Fruit fly (Drosophila melanogaster) whole organism, embryonic: Measurements from ENCODE around the gene CG15764.

Experiments
- Bteb2 ChIP-seq: fragments of 200-800 bp; sonication (Bioruptor generic); optimal IDR thresholded peaks from 2 replicates; lab custom pipeline; 2016; ENCODE audit warnings: missing biosample characterization, missing genetic modification characterization
- CG10366 ChIP-seq: fragments of 200-800 bp; sonication (Bioruptor generic); IDR thresholded peaks from 2 replicates; pipeline ENCODE4 v1.3.6; 2022; ENCODE audit warnings: missing biosample characterization, missing genetic modification characterization
- CG11398 ChIP-seq: fragments of 200-800 bp; sonication (Bioruptor generic); optimal IDR thresholded peaks from 2 replicates; lab custom pipeline; 2016; ENCODE audit warnings: missing biosample characterization, missing genetic modification characterization
- CG12659 ChIP-seq: fragments of 200-800 bp; sonication (Bioruptor generic); optimal IDR thresholded peaks from 3 replicates; lab custom pipeline; 2017; ENCODE audit warnings: mild to moderate bottlenecking, missing biosample characterization, missing genetic modification reagents, missing genetic modification characterization
- CG13123 ChIP-seq: fragments of 200-800 bp; sonication (Bioruptor generic); optimal IDR thresholded peaks from 2 replicates; lab custom pipeline; 2016; ENCODE audit warnings: missing biosample characterization, missing genetic modification characterization
- CG13424 ChIP-seq: fragments of 200-800 bp; sonication (Bioruptor generic); optimal IDR thresholded peaks from 2 replicates; lab custom pipeline; 2019; ENCODE audit warnings: missing biosample characterization, mild to moderate bottlenecking, missing genetic modification characterization, moderate library complexity
- CG14050 ChIP-seq: fragments of 200-800 bp; sonication (Bioruptor generic); IDR thresholded peaks from 3 replicates; pipeline ENCODE4 v1.3.6; 2022; ENCODE audit warnings: missing biosample characterization, missing genetic modification characterization
- CG15011 ChIP-seq: fragments of 200-800 bp; sonication (Bioruptor generic); optimal IDR thresholded peaks from 3 replicates; lab custom pipeline; 2018; ENCODE audit warnings: missing biosample characterization, mild to moderate bottlenecking, missing genetic modification characterization
- CG17328 ChIP-seq: fragments of 200-800 bp; sonication (Bioruptor generic); IDR thresholded peaks from 2 replicates; pipeline ENCODE4 v1.3.6; 2022; ENCODE audit warnings: missing biosample characterization, missing genetic modification characterization
- CG2199 ChIP-seq: fragments of 200-800 bp; sonication (Bioruptor generic); IDR thresholded peaks from 3 replicates; pipeline ENCODE4 v1.3.6; 2022; ENCODE audit warnings: missing biosample characterization, missing genetic modification characterization
- CG32532 ChIP-seq: fragments of 200-800 bp; sonication (Bioruptor generic); IDR thresholded peaks from 2 replicates; pipeline ENCODE4 v1.3.6; 2022; ENCODE audit warnings: missing biosample characterization, missing genetic modification characterization
- CG34224 ChIP-seq: fragments of 200-800 bp; sonication (Bioruptor generic); IDR thresholded peaks from 3 replicates; pipeline ENCODE4 v1.3.6; 2022; ENCODE audit warnings: missing biosample characterization, missing genetic modification characterization; ENCODE audit not compliant: partially characterized antibody
- CG4282 ChIP-seq: fragments of 200-800 bp; sonication (Bioruptor generic); optimal IDR thresholded peaks from 2 replicates; lab custom pipeline; 2016; ENCODE audit warnings: missing biosample characterization, missing genetic modification characterization
- CG4730 ChIP-seq: fragments of 200-800 bp; sonication (Bioruptor generic); IDR thresholded peaks from 2 replicates; pipeline ENCODE4 v1.3.6; 2022; ENCODE audit warnings: missing biosample characterization, missing genetic modification characterization
- CG9797 ChIP-seq: fragments of 200-800 bp; sonication (Bioruptor generic); optimal IDR thresholded peaks from 3 replicates; lab custom pipeline; 2018; ENCODE audit warnings: missing biosample characterization, mild to moderate bottlenecking, missing genetic modification characterization
- CkIIα-i1 ChIP-seq: fragments of 200-800 bp; sonication (Bioruptor generic); IDR thresholded peaks from 2 replicates; pipeline ENCODE4 v1.3.6; 2022; ENCODE audit warnings: missing biosample characterization, missing genetic modification characterization
- D ChIP-seq, 2 experiments: fragments of 200-800 bp in 1 of 2; fragments of >200 bp in 1 of 2; sonication (Bioruptor generic) in 1 of 2; optimal IDR thresholded peaks; 2 replicates in 1 of 2; 3 replicates in 1 of 2; lab custom pipeline; 2017; ENCODE audit warnings: mild to moderate bottlenecking in 1 of 2, missing biosample characterization in 1 of 2, missing genetic modification characterization in 1 of 2, missing genetic modification reagents in 1 of 2
- Dek ChIP-seq: fragments of 200-800 bp; sonication (Bioruptor generic); optimal IDR thresholded peaks from 3 replicates; lab custom pipeline; 2019; ENCODE audit warnings: missing biosample characterization, mild to moderate bottlenecking, missing genetic modification characterization, moderate library complexity
- Doc3 ChIP-seq: fragments of 200-800 bp; sonication (Bioruptor generic); IDR thresholded peaks from 3 replicates; pipeline ENCODE4 v1.3.6; 2022; ENCODE audit warnings: missing biosample characterization, missing genetic modification characterization; ENCODE audit not compliant: partially characterized antibody
- E2f1 ChIP-seq: fragments of 200-800 bp; sonication (Bioruptor generic); IDR thresholded peaks from 2 replicates; pipeline ENCODE4 v1.3.6; 2022; ENCODE audit warnings: missing biosample characterization, missing genetic modification characterization
- HLH3B ChIP-seq: fragments of 200-800 bp; sonication (Bioruptor generic); IDR thresholded peaks from 2 replicates; pipeline ENCODE4 v1.3.6; 2022; ENCODE audit warnings: missing biosample characterization, missing genetic modification characterization
- Hmr ChIP-seq: fragments of 200-800 bp; sonication (Bioruptor generic); optimal IDR thresholded peaks from 3 replicates; lab custom pipeline; 2017; ENCODE audit warnings: mild to moderate bottlenecking, missing biosample characterization, missing genetic modification reagents, missing genetic modification characterization
- NC2β ChIP-seq: fragments of 200-800 bp; sonication (Bioruptor generic); optimal IDR thresholded peaks from 2 replicates; lab custom pipeline; 2016; ENCODE audit warnings: missing biosample characterization, missing genetic modification characterization
- Neu2 ChIP-seq: fragments of 200-800 bp; sonication (Bioruptor generic); optimal IDR thresholded peaks from 3 replicates; lab custom pipeline; 2016; ENCODE audit warnings: missing biosample characterization, missing genetic modification characterization, borderline replicate concordance
- amos ChIP-seq: fragments of 200-800 bp; sonication (Bioruptor generic); IDR thresholded peaks from 2 replicates; pipeline ENCODE4 v1.3.6; 2022; ENCODE audit warnings: missing biosample characterization, missing genetic modification characterization; ENCODE audit not compliant: partially characterized antibody
- aop ChIP-seq: fragments of 200-800 bp; sonication (Bioruptor generic); IDR thresholded peaks from 2 replicates; pipeline ENCODE4 v1.3.6; 2022; ENCODE audit warnings: missing biosample characterization, missing genetic modification characterization
- ash1 ChIP-seq: fragments of 200-800 bp; sonication (Bioruptor generic); optimal IDR thresholded peaks from 2 replicates; lab custom pipeline; 2018; ENCODE audit warnings: missing biosample characterization, mild to moderate bottlenecking, missing genetic modification characterization
- bsh ChIP-seq, 2 experiments: fragments of 200-800 bp; sonication (Bioruptor generic); optimal IDR thresholded peaks; 2 replicates each; lab custom pipeline; 2017 to 2018; ENCODE audit warnings: mild to moderate bottlenecking in 2 of 2, missing biosample characterization in 2 of 2, missing genetic modification characterization in 2 of 2, moderate library complexity in 1 of 2
- cad ChIP-seq: fragments of >200 bp; optimal IDR thresholded peaks from 2 replicates; lab custom pipeline; 2017; ENCODE audit warnings: missing biosample characterization, missing genetic modification characterization
- cato ChIP-seq: fragments of 200-800 bp; sonication (Bioruptor generic); optimal IDR thresholded peaks from 2 replicates; lab custom pipeline; 2016; ENCODE audit warnings: missing biosample characterization, missing genetic modification characterization, borderline replicate concordance
- chif ChIP-seq, 2 experiments: fragments of 200-800 bp; sonication (Bioruptor generic); optimal IDR thresholded peaks; 3 replicates each; lab custom pipeline; 2016; ENCODE audit warnings: missing biosample characterization in 2 of 2, missing genetic modification characterization in 2 of 2
- exex ChIP-seq: fragments of 200-800 bp; sonication (Bioruptor generic); optimal IDR thresholded peaks from 4 replicates; lab custom pipeline; 2018; ENCODE audit warnings: missing biosample characterization, mild to moderate bottlenecking, missing genetic modification characterization, moderate library complexity
- eyg ChIP-seq: fragments of 200-800 bp; sonication (Bioruptor generic); optimal IDR thresholded peaks from 3 replicates; lab custom pipeline; 2016; ENCODE audit warnings: missing biosample characterization, missing genetic modification characterization
- fd64A ChIP-seq: fragments of 200-800 bp; sonication (Bioruptor generic); optimal IDR thresholded peaks from 3 replicates; lab custom pipeline; 2018; ENCODE audit warnings: missing biosample characterization, mild to moderate bottlenecking, missing genetic modification characterization
- grn ChIP-seq: fragments of 200-800 bp; sonication (Bioruptor generic); optimal IDR thresholded peaks from 3 replicates; lab custom pipeline; 2017; ENCODE audit warnings: missing biosample characterization, missing genetic modification characterization
- gsb-n ChIP-seq: fragments of 200-800 bp; sonication (Bioruptor generic); optimal IDR thresholded peaks from 3 replicates; lab custom pipeline; 2018; ENCODE audit warnings: missing biosample characterization, mild to moderate bottlenecking, missing genetic modification characterization
- jigr1 ChIP-seq: fragments of 200-800 bp; sonication (Bioruptor generic); IDR thresholded peaks from 3 replicates; pipeline ENCODE4 v1.3.6; 2022; ENCODE audit warnings: missing biosample characterization, missing genetic modification characterization
- nerfin-2 ChIP-seq: fragments of 200-800 bp; sonication (Bioruptor generic); IDR thresholded peaks from 2 replicates; pipeline ENCODE4 v1.3.6; 2022; ENCODE audit warnings: missing biosample characterization, missing genetic modification characterization; ENCODE audit not compliant: partially characterized antibody
- nmo ChIP-seq: fragments of 200-800 bp; sonication (Bioruptor generic); optimal IDR thresholded peaks from 2 replicates; lab custom pipeline; 2018; ENCODE audit warnings: missing biosample characterization, mild to moderate bottlenecking, missing genetic modification characterization, moderate library complexity
- nom ChIP-seq: fragments of 200-800 bp; sonication (Bioruptor generic); optimal IDR thresholded peaks from 2 replicates; lab custom pipeline; 2017; ENCODE audit warnings: missing biosample characterization, missing genetic modification characterization, mild to moderate bottlenecking, moderate library complexity, missing genetic modification reagents
- pros ChIP-seq: fragments of 200-800 bp; sonication (Bioruptor generic); optimal IDR thresholded peaks from 3 replicates; lab custom pipeline; 2019; ENCODE audit warnings: missing biosample characterization, mild to moderate bottlenecking, missing genetic modification characterization, moderate library complexity
- sc ChIP-seq, 3 experiments: fragments of >200 bp in 2 of 3; fragments of 200-800 bp in 1 of 3; sonication (Bioruptor generic) in 1 of 3; optimal IDR thresholded peaks; 2 replicates in 2 of 3; 3 replicates in 1 of 3; lab custom pipeline; 2017; ENCODE audit warnings: mild to moderate bottlenecking in 1 of 3, missing biosample characterization in 1 of 3, missing genetic modification characterization in 1 of 3, missing genetic modification reagents in 1 of 3
- slou ChIP-seq: fragments of 200-800 bp; sonication (Bioruptor generic); optimal IDR thresholded peaks from 3 replicates; lab custom pipeline; 2016; ENCODE audit warnings: missing biosample characterization, missing genetic modification characterization
- stc ChIP-seq: fragments of 200-800 bp; sonication (Bioruptor generic); IDR thresholded peaks from 2 replicates; pipeline ENCODE4 v1.3.6; 2022; ENCODE audit warnings: missing biosample characterization, missing genetic modification characterization
- tio ChIP-seq: fragments of 200-800 bp; sonication (Bioruptor generic); optimal IDR thresholded peaks from 2 replicates; lab custom pipeline; 2017; ENCODE audit warnings: missing biosample characterization, missing genetic modification characterization, inconsistent platforms
- tna ChIP-seq: fragments of 200-800 bp; sonication (Bioruptor generic); IDR thresholded peaks from 2 replicates; pipeline ENCODE4 v1.3.6; 2022; ENCODE audit warnings: missing biosample characterization, missing genetic modification characterization; ENCODE audit not compliant: partially characterized antibody
- trem ChIP-seq: fragments of 200-800 bp; optimal IDR thresholded peaks from 3 replicates; lab custom pipeline; 2019; ENCODE audit warnings: missing biosample characterization, mild to moderate bottlenecking, missing genetic modification characterization, moderate library complexity
- zfh2 ChIP-seq: fragments of 200-800 bp; sonication (Bioruptor generic); optimal IDR thresholded peaks from 2 replicates; lab custom pipeline; 2016; ENCODE audit warnings: missing biosample characterization, missing genetic modification characterization

Gene CG15764

dm6 chrX:5918499-5919126 is 49.7 kb downstream of the CG15764 start (continued):
- TF ChIP-seq amos (peak; percentile 86; the same call in 1 of the 2 replicates), CkIIα-i1 (peak; percentile 97), grn (GFP tag; lab: Kevin White, UChicago) (peak; percentile 85), CG17328 (peak; percentile 99), fd64A (GFP tag; lab: Kevin White, UChicago) (peak; percentile 96), jigr1 (peak; percentile 98), exex (tag; lab: Kevin White, UChicago) (peak; percentile 93), bsh (GFP tag; optimal IDR thresholded peaks at IDR 0.05; lab: Kevin White, UChicago) (peak; percentile 99), stc (GFP tag; lab: Robert Waterston, UW) (peak; percentile 99), CG4282 (GFP tag; lab: Kevin White, UChicago) (peak; percentile 96), zfh2 (peak; percentile 98), cad (GFP tag; lab: Kevin White, UChicago) (no peak), pros (GFP tag; lab: Kevin White, UChicago) (peak; percentile 24), CG2199 (GFP tag; lab: Robert Waterston, UW) (peak; percentile 99), Neu2 (GFP tag; lab: Kevin White, UChicago) (peak; percentile 91), CG15011 (GFP tag; lab: Kevin White, UChicago) (peak; percentile 98), CG4730 (GFP tag; lab: Robert Waterston, UW) (peak; percentile 99), tio (GFP tag; lab: Kevin White, UChicago) (peak; percentile 90), Dek (tag; lab: Kevin White, UChicago) (peak; percentile 99), CG32532 (GFP tag; lab: Robert Waterston, UW) (peak; percentile 100), CG14050 (GFP tag; lab: Robert Waterston, UW) (peak; percentile 99), trem (tag; lab: Kevin White, UChicago) (peak; percentile 90), Bteb2 (GFP tag; lab: Kevin White, UChicago) (peak; percentile 98), E2f1 (peak; percentile 99), cato (peak; percentile 98), eyg (peak; percentile 97), CG34224 (peak; percentile 90), nmo (GFP tag; lab: Kevin White, UChicago) (peak; percentile 99), CG13123 (GFP tag; lab: Kevin White, UChicago) (peak; percentile 97), slou (GFP tag; lab: Kevin White, UChicago) (peak; percentile 98), aop (GFP tag; lab: Robert Waterston, UW) (peak; percentile 96), HLH3B (GFP tag; lab: Robert Waterston, UW) (peak; percentile 100), NC2β (peak; percentile 98), CG12659 (GFP tag; lab: Kevin White, UChicago) (peak; percentile 99), ash1 (GFP tag; lab: Kevin White, UChicago) (peak; percentile 95), tna (GFP tag; lab: Robert Waterston, UW) (peak; percentile 83), gsb-n (tag; lab: Kevin White, UChicago) (peak; percentile 97), CG13424 (peak; percentile 99), Hmr (GFP tag; lab: Kevin White, UChicago) (peak; percentile 99), sc (optimal IDR thresholded peaks at IDR 0.05; lab: Kevin White, UChicago) (no peak), sc (GFP tag; optimal IDR thresholded peaks at IDR 0.05; lab: Kevin White, UChicago) (peak; percentile 94), nerfin-2 (GFP tag; lab: Robert Waterston, UW) (peak; percentile 65), Doc3 (GFP tag; lab: Robert Waterston, UW) (no peak), nom (GFP tag; lab: Kevin White, UChicago) (peak; percentile 99), chif (GFP tag; optimal IDR thresholded peaks at IDR 0.05; lab: Kevin White, UChicago) (peak; percentile 99), D (optimal IDR thresholded peaks at IDR 0.05; lab: Kevin White, UChicago) (no peak), D (GFP tag; optimal IDR thresholded peaks at IDR 0.05; lab: Kevin White, UChicago) (peak; percentile 98), CG11398 (GFP tag; lab: Kevin White, UChicago) (peak; percentile 98), CG10366 (GFP tag; lab: Robert Waterston, UW) (peak; percentile 100), CG9797 (peak; percentile 57)
